Worm (Caenorhabditis elegans) whole organism, L2 larva: Measurements from ENCODE around the gene ugt-52.

ENCODE experiments used
- mdl-1 ChIP-seq, 2 experiments: fragments of 150-350 bp in 1 of 2; sonication (generic microtip) in 1 of 2; optimal IDR thresholded peaks; 2 replicates each; lab custom pipeline; 2017; ENCODE audit warnings: missing biosample characterization in 2 of 2, missing genetic modification characterization in 2 of 2
- unc-39 ChIP-seq: fragments of 150-350 bp; optimal IDR thresholded peaks from 2 replicates; lab custom pipeline; 2014; ENCODE audit warnings: missing biosample characterization, missing genetic modification characterization

- TF ChIP-seq unc-39 (no peak), mdl-1 (tag; optimal IDR thresholded peaks at IDR 0.05; lab: Kevin White, UChicago) (no peak)
These were observed 5.7 kb upstream of the ugt-52 start, which contains the start of gene mrpl-2 for ce11 chrIV:772931-773330.
